Fruit fly (Drosophila melanogaster) whole organism, embryonic: ENCODE measurements around the gene CG43800.

ENCODE experiments used
- Aef1 ChIP-seq: fragments of 200-800 bp; sonication (Bioruptor generic); IDR thresholded peaks from 3 replicates; pipeline ENCODE4 v1.3.6; 2022; ENCODE audit warnings: missing biosample characterization, missing genetic modification characterization
- B-H1 ChIP-seq: fragments of 200-800 bp; sonication (Bioruptor generic); IDR thresholded peaks from 3 replicates; pipeline ENCODE4 v1.3.6; 2022; ENCODE audit warnings: missing biosample characterization, missing genetic modification characterization
- CG10147 ChIP-seq: fragments of 200-800 bp; sonication (Bioruptor generic); optimal IDR thresholded peaks from 2 replicates; lab custom pipeline; 2019; ENCODE audit warnings: missing biosample characterization, mild to moderate bottlenecking, missing genetic modification characterization, moderate library complexity
- CG10274 ChIP-seq: fragments of 200-800 bp; sonication (Bioruptor generic); optimal IDR thresholded peaks from 3 replicates; lab custom pipeline; 2017; ENCODE audit warnings: missing biosample characterization, mild to moderate bottlenecking, missing genetic modification characterization
- CG11456 ChIP-seq: fragments of 200-800 bp; sonication (Bioruptor generic); IDR thresholded peaks from 3 replicates; pipeline ENCODE4 v1.3.6; 2022; ENCODE audit warnings: missing biosample characterization, missing genetic modification characterization
- CG12299 ChIP-seq: fragments of 200-800 bp; sonication (Bioruptor generic); optimal IDR thresholded peaks from 2 replicates; lab custom pipeline; 2018; ENCODE audit warnings: missing biosample characterization, mild to moderate bottlenecking, missing genetic modification characterization
- CG1529 ChIP-seq: fragments of 200-800 bp; sonication (Bioruptor generic); optimal IDR thresholded peaks from 3 replicates; lab custom pipeline; 2018; ENCODE audit warnings: missing biosample characterization, missing genetic modification characterization
- CG16813 ChIP-seq: fragments of 200-800 bp; sonication (Bioruptor generic); IDR thresholded peaks from 3 replicates; pipeline ENCODE4 v1.3.6; 2022; ENCODE audit warnings: missing biosample characterization, missing genetic modification characterization; ENCODE audit not compliant: partially characterized antibody
- CG17612 ChIP-seq: fragments of 200-800 bp; sonication (Bioruptor generic); IDR thresholded peaks from 2 replicates; pipeline ENCODE4 v1.3.6; 2022; ENCODE audit warnings: missing biosample characterization, missing genetic modification characterization
- CG18599 ChIP-seq: fragments of 200-800 bp; sonication (Bioruptor generic); optimal IDR thresholded peaks from 3 replicates; lab custom pipeline; 2017; ENCODE audit warnings: missing biosample characterization, missing genetic modification characterization, mild to moderate bottlenecking, moderate library complexity, missing genetic modification reagents
- CG2116 ChIP-seq: fragments of 200-800 bp; sonication (Bioruptor generic); optimal IDR thresholded peaks from 3 replicates; lab custom pipeline; 2018; ENCODE audit warnings: missing biosample characterization, mild to moderate bottlenecking, missing genetic modification characterization
- CG2120 ChIP-seq: fragments of 200-800 bp; sonication (Bioruptor generic); optimal IDR thresholded peaks from 3 replicates; lab custom pipeline; 2016; ENCODE audit warnings: missing biosample characterization, missing genetic modification characterization
- CG31388 ChIP-seq: fragments of 200-800 bp; sonication (Bioruptor generic); optimal IDR thresholded peaks from 2 replicates; lab custom pipeline; 2016; ENCODE audit warnings: missing biosample characterization, missing genetic modification characterization
- CG3281 ChIP-seq: fragments of 200-800 bp; sonication (Bioruptor generic); optimal IDR thresholded peaks from 3 replicates; lab custom pipeline; 2017; ENCODE audit warnings: missing biosample characterization, mild to moderate bottlenecking, missing genetic modification characterization
- CG3726 ChIP-seq: fragments of 200-800 bp; sonication (Bioruptor generic); IDR thresholded peaks from 3 replicates; pipeline ENCODE4, ENCODE4 v1.3.6; 2022; ENCODE audit warnings: missing biosample characterization, missing genetic modification characterization
- CG4820 ChIP-seq: fragments of 200-800 bp; sonication (Bioruptor generic); optimal IDR thresholded peaks from 3 replicates; lab custom pipeline; 2016; ENCODE audit warnings: missing biosample characterization, missing genetic modification characterization
- CG7372 ChIP-seq: fragments of 200-800 bp; sonication (Bioruptor generic); IDR thresholded peaks from 2 replicates; pipeline ENCODE4 v1.3.6; 2022; ENCODE audit warnings: missing biosample characterization, missing genetic modification characterization
- CG7556 ChIP-seq: fragments of 200-800 bp; sonication (Bioruptor generic); optimal IDR thresholded peaks from 2 replicates; lab custom pipeline; 2017; ENCODE audit warnings: missing biosample characterization, mild to moderate bottlenecking, missing genetic modification characterization
- CHES-1-like ChIP-seq: fragments of 200-800 bp; sonication (Bioruptor generic); optimal IDR thresholded peaks from 2 replicates; lab custom pipeline; 2016; ENCODE audit warnings: missing biosample characterization, missing genetic modification characterization
- CoRest ChIP-seq: fragments of 200-800 bp; sonication (Bioruptor generic); optimal IDR thresholded peaks from 3 replicates; lab custom pipeline; 2018; ENCODE audit warnings: missing biosample characterization, mild to moderate bottlenecking, missing genetic modification characterization, moderate library complexity
- Dbx ChIP-seq: fragments of 200-800 bp; sonication (Bioruptor generic); IDR thresholded peaks from 3 replicates; pipeline ENCODE4 v1.3.6; 2022; ENCODE audit warnings: missing biosample characterization, missing genetic modification characterization
- Dll ChIP-seq: fragments of 200-800 bp; sonication (Bioruptor generic); IDR thresholded peaks from 4 replicates; pipeline ENCODE4 v1.3.6; 2022; ENCODE audit warnings: missing biosample characterization, missing genetic modification characterization; ENCODE audit not compliant: partially characterized antibody
- Drgx ChIP-seq: fragments of 200-800 bp; sonication (Bioruptor generic); IDR thresholded peaks from 2 replicates; pipeline ENCODE4 v1.3.6; 2022; ENCODE audit warnings: missing biosample characterization, missing genetic modification characterization
- Fer1 ChIP-seq: fragments of 200-800 bp; sonication (Bioruptor generic); optimal IDR thresholded peaks from 2 replicates; lab custom pipeline; 2017; ENCODE audit warnings: missing biosample characterization, mild to moderate bottlenecking, missing genetic modification characterization
- Nf-YB ChIP-seq: fragments of 200-800 bp; sonication (Bioruptor generic); optimal IDR thresholded peaks from 3 replicates; lab custom pipeline; 2019; ENCODE audit warnings: missing biosample characterization, mild to moderate bottlenecking, missing genetic modification characterization, moderate library complexity
- Oaz ChIP-seq: fragments of 200-800 bp; sonication (Bioruptor generic); IDR thresholded peaks from 2 replicates; pipeline ENCODE4 v1.3.6; 2022; ENCODE audit warnings: missing biosample characterization, missing genetic modification characterization
- Ptx1 ChIP-seq: fragments of 200-800 bp; sonication (Bioruptor generic); IDR thresholded peaks from 2 replicates; pipeline ENCODE4 v1.3.6; 2022; ENCODE audit warnings: missing biosample characterization, missing genetic modification characterization
- ato ChIP-seq: fragments of 200-800 bp; sonication (Bioruptor generic); IDR thresholded peaks from 2 replicates; pipeline ENCODE4 v1.3.6; 2022; ENCODE audit warnings: missing biosample characterization, missing genetic modification characterization; ENCODE audit not compliant: partially characterized antibody
- btn ChIP-seq: fragments of 200-800 bp; sonication (Bioruptor generic); optimal IDR thresholded peaks from 2 replicates; lab custom pipeline; 2016; ENCODE audit warnings: missing biosample characterization, missing genetic modification characterization
- cas ChIP-seq: fragments of 200-800 bp; sonication (Bioruptor generic); IDR thresholded peaks from 2 replicates; pipeline ENCODE4 v1.3.6; 2022; ENCODE audit warnings: missing biosample characterization, missing genetic modification characterization
- crc ChIP-seq: fragments of 200-800 bp; sonication (Bioruptor generic); optimal IDR thresholded peaks from 2 replicates; lab custom pipeline; 2016; ENCODE audit warnings: missing biosample characterization, missing genetic modification characterization
- crp ChIP-seq, 2 experiments: fragments of 200-800 bp; sonication (Bioruptor generic); optimal IDR thresholded peaks; 2 replicates in 1 of 2; 3 replicates in 1 of 2; lab custom pipeline; 2017; ENCODE audit warnings: missing biosample characterization in 2 of 2, missing genetic modification characterization in 2 of 2, mild to moderate bottlenecking in 1 of 2, moderate library complexity in 1 of 2
- emc ChIP-seq: fragments of 200-800 bp; sonication (Bioruptor generic); optimal IDR thresholded peaks from 2 replicates; lab custom pipeline; 2016; ENCODE audit warnings: missing biosample characterization, missing genetic modification characterization
- ems ChIP-seq: fragments of 200-800 bp; sonication (Bioruptor generic); optimal IDR thresholded peaks from 3 replicates; lab custom pipeline; 2016; ENCODE audit warnings: missing biosample characterization, missing genetic modification characterization
- eyg ChIP-seq: fragments of 200-800 bp; sonication (Bioruptor generic); optimal IDR thresholded peaks from 3 replicates; lab custom pipeline; 2016; ENCODE audit warnings: missing biosample characterization, missing genetic modification characterization
- h ChIP-seq: fragments of >200 bp; optimal IDR thresholded peaks from 2 replicates; lab custom pipeline; 2017
- ind ChIP-seq: fragments of 200-800 bp; sonication (Bioruptor generic); optimal IDR thresholded peaks from 3 replicates; lab custom pipeline; 2016; ENCODE audit warnings: missing biosample characterization, missing genetic modification characterization
- jigr1 ChIP-seq: fragments of 200-800 bp; sonication (Bioruptor generic); IDR thresholded peaks from 3 replicates; pipeline ENCODE4 v1.3.6; 2022; ENCODE audit warnings: missing biosample characterization, missing genetic modification characterization
- kah ChIP-seq: fragments of 200-800 bp; sonication (Bioruptor generic); optimal IDR thresholded peaks from 2 replicates; lab custom pipeline; 2018; ENCODE audit warnings: missing biosample characterization, mild to moderate bottlenecking, missing genetic modification characterization
- maf-S ChIP-seq: fragments of 200-800 bp; sonication (Bioruptor generic); optimal IDR thresholded peaks from 2 replicates; lab custom pipeline; 2016; ENCODE audit warnings: missing biosample characterization, missing genetic modification characterization
- nom ChIP-seq: fragments of 200-800 bp; sonication (Bioruptor generic); optimal IDR thresholded peaks from 2 replicates; lab custom pipeline; 2017; ENCODE audit warnings: missing biosample characterization, missing genetic modification characterization, mild to moderate bottlenecking, moderate library complexity, missing genetic modification reagents
- pros ChIP-seq: fragments of 200-800 bp; sonication (Bioruptor generic); optimal IDR thresholded peaks from 3 replicates; lab custom pipeline; 2019; ENCODE audit warnings: missing biosample characterization, mild to moderate bottlenecking, missing genetic modification characterization, moderate library complexity
- sc ChIP-seq, 3 experiments: fragments of >200 bp in 2 of 3; fragments of 200-800 bp in 1 of 3; sonication (Bioruptor generic) in 1 of 3; optimal IDR thresholded peaks; 2 replicates in 2 of 3; 3 replicates in 1 of 3; lab custom pipeline; 2017; ENCODE audit warnings: mild to moderate bottlenecking in 1 of 3, missing biosample characterization in 1 of 3, missing genetic modification characterization in 1 of 3, missing genetic modification reagents in 1 of 3
- stc ChIP-seq: fragments of 200-800 bp; sonication (Bioruptor generic); IDR thresholded peaks from 2 replicates; pipeline ENCODE4 v1.3.6; 2022; ENCODE audit warnings: missing biosample characterization, missing genetic modification characterization
- tio ChIP-seq: fragments of 200-800 bp; sonication (Bioruptor generic); optimal IDR thresholded peaks from 2 replicates; lab custom pipeline; 2017; ENCODE audit warnings: missing biosample characterization, missing genetic modification characterization, inconsistent platforms
- trem ChIP-seq: fragments of 200-800 bp; optimal IDR thresholded peaks from 3 replicates; lab custom pipeline; 2019; ENCODE audit warnings: missing biosample characterization, mild to moderate bottlenecking, missing genetic modification characterization, moderate library complexity
- trh ChIP-seq: fragments of 200-800 bp; sonication (Bioruptor generic); optimal IDR thresholded peaks from 2 replicates; lab custom pipeline; 2016; ENCODE audit warnings: missing biosample characterization, missing genetic modification characterization
- twi ChIP-seq: fragments of 200-800 bp; optimal IDR thresholded peaks from 2 replicates; lab custom pipeline; 2019; ENCODE audit warnings: missing biosample characterization, mild to moderate bottlenecking, missing genetic modification characterization, moderate library complexity

Gene CG43800

dm6 chr2L:7258105-7258504, 25.5 kb upstream of the CG43800 start (continued):
- TF ChIP-seq ind (GFP tag; lab: Kevin White, UChicago) (peak; percentile 31), Oaz (GFP tag; lab: Robert Waterston, UW) (peak; percentile 11; the same call in 1 of the 2 replicates), sc (optimal IDR thresholded peaks at IDR 0.05; lab: Kevin White, UChicago) (no peak), sc (GFP tag; optimal IDR thresholded peaks at IDR 0.05; lab: Kevin White, UChicago) (no peak), CG11456 (GFP tag; lab: Robert Waterston, UW) (peak; percentile 88), CG12299 (tag; lab: Kevin White, UChicago) (no peak), CG7556 (GFP tag; lab: Kevin White, UChicago) (no peak), ems (GFP tag; lab: Kevin White, UChicago) (no peak), trh (GFP tag; lab: Kevin White, UChicago) (no peak), CG7372 (GFP tag; lab: Robert Waterston, UW) (peak; percentile 22; the same call in 1 of the 2 replicates), CG17612 (no peak), CHES-1-like (GFP tag; lab: Kevin White, UChicago) (peak; percentile 7), twi (tag; lab: Kevin White, UChicago) (peak; percentile 20), trem (tag; lab: Kevin White, UChicago) (peak; percentile 17), CG3726 (no peak), nom (GFP tag; lab: Kevin White, UChicago) (no peak), Ptx1 (peak; percentile 61; the same call in 1 of the 2 replicates), CG31388 (GFP tag; lab: Kevin White, UChicago) (peak; percentile 13), B-H1 (GFP tag; lab: Robert Waterston, UW) (no peak), eyg (GFP tag; lab: Kevin White, UChicago) (no peak), crc (GFP tag; lab: Kevin White, UChicago) (no peak), maf-S (GFP tag; lab: Kevin White, UChicago) (peak; percentile 39), CG18599 (GFP tag; lab: Kevin White, UChicago) (no peak), pros (GFP tag; lab: Kevin White, UChicago) (no peak), Fer1 (GFP tag; lab: Kevin White, UChicago) (peak; percentile 32), kah (GFP tag; lab: Kevin White, UChicago) (no peak), Nf-YB (GFP tag; lab: Kevin White, UChicago) (no peak), tio (GFP tag; lab: Kevin White, UChicago) (no peak), CG1529 (GFP tag; lab: Kevin White, UChicago) (no peak), CG10147 (GFP tag; lab: Kevin White, UChicago) (no peak)

- TF ChIP-seq Aef1 (GFP tag; lab: Robert Waterston, UW) (no peak), CG4820 (no peak), h (lab: Kevin White, UChicago) (no peak), CG10274 (no peak), Drgx (GFP tag; lab: Robert Waterston, UW) (no peak), btn (no peak), Dll (no peak), CG3281 (GFP tag; lab: Kevin White, UChicago) (no peak), emc (GFP tag; lab: Kevin White, UChicago) (no peak), CoRest (tag; lab: Kevin White, UChicago) (no peak), CG2116 (GFP tag; lab: Kevin White, UChicago) (no peak), trem (tag; lab: Kevin White, UChicago) (no peak), cas (GFP tag; lab: Robert Waterston, UW) (no peak), CG2120 (GFP tag; lab: Kevin White, UChicago) (no peak), crp (GFP tag; optimal IDR thresholded peaks at IDR 0.05; lab: Kevin White, UChicago) (no peak), jigr1 (GFP tag; lab: Robert Waterston, UW) (no peak), stc (GFP tag; lab: Robert Waterston, UW) (no peak), CG16813 (no peak), ato (GFP tag; lab: Robert Waterston, UW) (no peak), Dbx (GFP tag; lab: Robert Waterston, UW) (no peak)
These were observed 24.6 kb upstream of the CG43800 start, which contains the start of gene CG31909 for dm6 chr2L:7257212-7257611. CG31909 (plus strand) TSS chr2L:7257512.
